In the genomic region with DNA sequence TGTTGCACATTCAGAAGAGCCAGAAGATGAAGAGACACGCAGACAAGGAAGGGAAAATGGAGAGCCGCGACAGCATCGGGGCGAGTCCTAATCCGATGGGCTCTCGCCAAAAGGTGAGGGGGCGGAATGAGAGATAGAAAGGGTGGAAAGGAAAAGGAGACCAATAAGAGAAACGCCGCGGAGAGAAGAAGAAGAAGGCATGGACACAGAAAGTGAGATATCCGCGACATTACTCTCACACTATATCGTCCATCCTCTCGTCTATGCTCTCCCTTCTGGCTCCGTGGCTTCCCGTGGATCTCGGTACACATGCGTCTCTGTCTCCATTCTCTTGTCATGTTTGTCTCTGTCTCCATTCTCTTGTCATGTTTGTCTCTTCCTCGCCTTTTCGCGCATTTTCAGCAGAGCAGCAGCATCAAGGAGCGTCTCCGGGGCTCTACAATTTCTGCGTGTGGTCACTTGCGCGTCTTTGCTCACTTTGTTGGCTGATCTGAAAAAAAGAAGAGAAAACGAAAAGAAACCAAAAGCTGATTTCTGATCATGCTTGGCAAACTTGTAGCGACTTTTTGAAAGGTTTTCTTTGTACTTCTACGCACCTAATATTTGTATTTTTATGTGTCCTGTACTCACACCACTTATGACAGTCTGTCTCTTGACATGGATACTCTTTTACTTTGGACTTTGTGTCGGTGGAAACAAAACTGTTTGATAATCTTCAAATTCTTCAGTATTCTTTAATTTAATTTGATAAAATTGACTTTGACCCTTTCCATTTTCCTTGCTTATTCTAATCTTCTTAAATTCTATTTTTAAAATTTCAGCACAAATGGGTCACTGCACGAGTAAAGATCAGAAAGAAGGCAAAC, we compare ENCODE assay signal across 4 worm cellular contexts.
TF ChIP-seq lines count a peak whose summit lies in the region.

A gene (plus strand): TSS at position 816 of the 866 bp plus-strand sequence.

TF ChIP-seq in whole organism, L2 larva, 48 proteins besides CTCF, POLR2A, EP300 and RAD21 (continued from another document):
- TF ChIP-seq nhr-129 (tag; optimal IDR thresholded peaks at IDR 0.05; lab: Kevin White, UChicago) (peak; percentile 78), lsy-2 (tag; optimal IDR thresholded peaks at IDR 0.05; lab: Kevin White, UChicago) (peak; percentile 25 to 62), nhr-23 (tag; optimal IDR thresholded peaks at IDR 0.05; lab: Kevin White, UChicago) (no peak), alr-1 (tag; optimal IDR thresholded peaks at IDR 0.05; lab: Kevin White, UChicago) (no peak), nhr-21 (tag; optimal IDR thresholded peaks at IDR 0.05; lab: Kevin White, UChicago) (peak; percentile 22), nhr-12 (tag; optimal IDR thresholded peaks at IDR 0.05; lab: Kevin White, UChicago) (no peak), mab-5 (tag; optimal IDR thresholded peaks at IDR 0.05; lab: Kevin White, UChicago) (no peak), sma-3 (GFP tag; optimal IDR thresholded peaks at IDR 0.05; lab: Kevin White, UChicago) (no peak), nhr-10 (tag; optimal IDR thresholded peaks at IDR 0.05; lab: Kevin White, UChicago) (no peak), ztf-1 (GFP tag; conservative IDR thresholded peaks at IDR 0.05; lab: Robert Waterston, UW) (no peak), unc-62 (GFP tag; optimal IDR thresholded peaks at IDR 0.05; lab: Kevin White, UChicago) (no peak), nhr-11 (tag; optimal IDR thresholded peaks at IDR 0.05; lab: Kevin White, UChicago) (no peak), blmp-1 (tag; optimal IDR thresholded peaks at IDR 0.05; lab: Kevin White, UChicago; ENCODE audit: insufficient read depth) (no peak), unc-39 (tag; optimal IDR thresholded peaks at IDR 0.05; lab: Kevin White, UChicago) (no peak), peb-1 (tag; optimal IDR thresholded peaks at IDR 0.05; lab: Kevin White, UChicago) (no peak), ztf-4 (tag; optimal IDR thresholded peaks at IDR 0.05; lab: Kevin White, UChicago) (peak; percentile 18), crh-2 (tag; optimal IDR thresholded peaks at IDR 0.05; lab: Kevin White, UChicago) (peak; percentile 59), C34F6.9 (tag; optimal IDR thresholded peaks at IDR 0.05; lab: Kevin White, UChicago) (peak; percentile 84), nhr-6 (tag; optimal IDR thresholded peaks at IDR 0.05; lab: Kevin White, UChicago) (peak; percentile 56), ztf-11 (tag; optimal IDR thresholded peaks at IDR 0.05; lab: Kevin White, UChicago) (no peak), Y55F3AM.14 (GFP tag; optimal IDR thresholded peaks at IDR 0.05; lab: Kevin White, UChicago) (peak; percentile 22), nhr-237 (tag; optimal IDR thresholded peaks at IDR 0.05; lab: Kevin White, UChicago) (no peak), gmeb-1 (tag; optimal IDR thresholded peaks at IDR 0.05; lab: Kevin White, UChicago) (no peak), aly-2 (tag; optimal IDR thresholded peaks at IDR 0.05; lab: Kevin White, UChicago) (no peak), nhr-77 (tag; optimal IDR thresholded peaks at IDR 0.05; lab: Kevin White, UChicago) (no peak), elt-3 (tag; optimal IDR thresholded peaks at IDR 0.05; lab: Kevin White, UChicago) (no peak), sem-4 (tag; optimal IDR thresholded peaks at IDR 0.05; lab: Kevin White, UChicago) (peak; percentile 52), ceh-16 (tag; optimal IDR thresholded peaks at IDR 0.05; lab: Kevin White, UChicago) (no peak)

TF ChIP-seq in whole organism, L4 larva, 104 proteins besides CTCF, POLR2A, EP300 and RAD21 (continued from another document and continues in another):
- TF ChIP-seq attf-4 (tag; optimal IDR thresholded peaks at IDR 0.05; lab: Kevin White, UChicago): no peak
- TF ChIP-seq ceh-82 (tag; optimal IDR thresholded peaks at IDR 0.05; lab: Kevin White, UChicago): no peak
- TF ChIP-seq zfp-3 (GFP tag; conservative IDR thresholded peaks at IDR 0.05; lab: Robert Waterston, UW): no peak
- peak; percentile 40 to 47 for TF ChIP-seq lsy-2 (tag; optimal IDR thresholded peaks at IDR 0.05; lab: Kevin White, UChicago)
- TF ChIP-seq hif-1 (tag; optimal IDR thresholded peaks at IDR 0.05; lab: Kevin White, UChicago): peak in 1 of 2 experiments; percentile 53
- TF ChIP-seq dmd-9 (GFP tag; IDR thresholded peaks at IDR 0.05; lab: Robert Waterston, UW): no peak
- peak; percentile 33 for TF ChIP-seq nhr-48 (tag; optimal IDR thresholded peaks at IDR 0.05; lab: Kevin White, UChicago)
- TF ChIP-seq R02D3.7 (tag; optimal IDR thresholded peaks at IDR 0.05; lab: Kevin White, UChicago): no peak
- TF ChIP-seq spr-3 (GFP tag; optimal IDR thresholded peaks at IDR 0.05; lab: Kevin White, UChicago): no peak
- TF ChIP-seq php-3 (GFP tag; IDR thresholded peaks at IDR 0.05; lab: Robert Waterston, UW): no peak
- TF ChIP-seq jun-1 (tag; optimal IDR thresholded peaks at IDR 0.05; lab: Kevin White, UChicago): no peak
- peak; percentile 81 for TF ChIP-seq fkh-10 (GFP tag; optimal IDR thresholded peaks at IDR 0.05; lab: Kevin White, UChicago)
- no peak for TF ChIP-seq nhr-102 (tag; optimal IDR thresholded peaks at IDR 0.05; lab: Kevin White, UChicago)
- TF ChIP-seq lim-7 (GFP tag; IDR thresholded peaks at IDR 0.05; lab: Robert Waterston, UW): peak; percentile 57; the same call in 1 of the 2 replicates
- TF ChIP-seq zfp-2 (tag; optimal IDR thresholded peaks at IDR 0.05; lab: Kevin White, UChicago): no peak
- no peak for TF ChIP-seq daf-16 (GFP tag; optimal IDR thresholded peaks at IDR 0.05; lab: Kevin White, UChicago)
- TF ChIP-seq daf-16 (tag; optimal IDR thresholded peaks at IDR 0.05; lab: Kevin White, UChicago): no peak
- no peak for TF ChIP-seq arid-1 (GFP tag; conservative IDR thresholded peaks at IDR 0.05; lab: Robert Waterston, UW)
- TF ChIP-seq mep-1 (tag; optimal IDR thresholded peaks at IDR 0.05; lab: Kevin White, UChicago): peak; percentile 59
- TF ChIP-seq nhr-42 (GFP tag; IDR thresholded peaks at IDR 0.05; lab: Robert Waterston, UW): no peak
- TF ChIP-seq unc-62 (GFP tag; optimal IDR thresholded peaks at IDR 0.05 in 1 of 2; lab: Kevin White, UChicago): peak in 1 of 2 experiments; percentile 99
- TF ChIP-seq unc-62 (tag; optimal IDR thresholded peaks at IDR 0.05; lab: Kevin White, UChicago): no peak
- no peak for TF ChIP-seq ztf-7 (tag; optimal IDR thresholded peaks at IDR 0.05; lab: Kevin White, UChicago)
- peak; percentile 66 for TF ChIP-seq nhr-11 (tag; optimal IDR thresholded peaks at IDR 0.05; lab: Kevin White, UChicago)
- no peak for TF ChIP-seq ceh-62 (tag; optimal IDR thresholded peaks at IDR 0.05; lab: Kevin White, UChicago)
- TF ChIP-seq rbr-2 (tag; optimal IDR thresholded peaks at IDR 0.05; lab: Kevin White, UChicago): peak; percentile 88
- peak; percentile 45 for TF ChIP-seq ceh-32 (tag; optimal IDR thresholded peaks at IDR 0.05; lab: Kevin White, UChicago; ENCODE audit: poor library complexity)
- no peak for TF ChIP-seq F44E2.7 (GFP tag; IDR thresholded peaks at IDR 0.05; lab: Robert Waterston, UW)
- TF ChIP-seq hmg-1.1 (GFP tag; IDR thresholded peaks at IDR 0.05; lab: Robert Waterston, UW): peak; percentile 72
- no peak for TF ChIP-seq ces-1 (GFP tag; optimal IDR thresholded peaks at IDR 0.05; lab: Kevin White, UChicago)
- no peak for TF ChIP-seq dve-1 (tag; optimal IDR thresholded peaks at IDR 0.05; lab: Kevin White, UChicago; ENCODE audit: insufficient read depth)
- no peak for TF ChIP-seq nhr-237 (tag; optimal IDR thresholded peaks at IDR 0.05; lab: Kevin White, UChicago)
- no peak for TF ChIP-seq Y75B8A.6 (GFP tag; IDR thresholded peaks at IDR 0.05; lab: Robert Waterston, UW)

TF ChIP-seq in whole organism, late embryonic, 69 proteins besides CTCF, POLR2A, EP300 and RAD21 (continued from another document):
- peak; percentile 33 for TF ChIP-seq hlh-8 (tag; optimal IDR thresholded peaks at IDR 0.05; lab: Kevin White, UChicago)
- TF ChIP-seq odd-2 (tag; optimal IDR thresholded peaks at IDR 0.05; lab: Kevin White, UChicago): no peak
- peak; percentile 22 for TF ChIP-seq unc-86 (tag; optimal IDR thresholded peaks at IDR 0.05; lab: Kevin White, UChicago)
- TF ChIP-seq pha-4 (tag; optimal IDR thresholded peaks at IDR 0.05; lab: Kevin White, UChicago): no peak
- TF ChIP-seq ref-2 (tag; optimal IDR thresholded peaks at IDR 0.05; lab: Kevin White, UChicago): peak; percentile 71
- TF ChIP-seq eyg-1 (tag; optimal IDR thresholded peaks at IDR 0.05; lab: Kevin White, UChicago): no peak
- peak; percentile 54 for TF ChIP-seq unc-55 (GFP tag; optimal IDR thresholded peaks at IDR 0.05; lab: Kevin White, UChicago)
- no peak; the same call in 1 of the 2 replicates for TF ChIP-seq unc-3 (GFP tag; conservative IDR thresholded peaks at IDR 0.05; lab: Robert Waterston, UW)
- TF ChIP-seq unc-3 (tag; optimal IDR thresholded peaks at IDR 0.05; lab: Kevin White, UChicago): peak; percentile 50
- TF ChIP-seq ceh-34 (tag; optimal IDR thresholded peaks at IDR 0.05; lab: Kevin White, UChicago): peak; percentile 82

TF ChIP-seq in whole organism, mixed stage, embryonic, 35 proteins besides CTCF, POLR2A, EP300 and RAD21 (continued from another document):
- no peak for TF ChIP-seq ceh-43 (GFP tag; optimal IDR thresholded peaks at IDR 0.05; lab: Kevin White, UChicago)
- peak; percentile 42 for TF ChIP-seq sptf-1 (tag; optimal IDR thresholded peaks at IDR 0.05; lab: Kevin White, UChicago)
- no peak for TF ChIP-seq unc-39 (tag; optimal IDR thresholded peaks at IDR 0.05; lab: Kevin White, UChicago)
- TF ChIP-seq nhr-2 (tag; optimal IDR thresholded peaks at IDR 0.05; lab: Kevin White, UChicago): no peak
- TF ChIP-seq lin-32 (GFP tag; optimal IDR thresholded peaks at IDR 0.05; lab: Kevin White, UChicago): no peak
- peak; percentile 71 for TF ChIP-seq blmp-1 (tag; optimal IDR thresholded peaks at IDR 0.05; lab: Kevin White, UChicago)
- TF ChIP-seq ham-2 (GFP tag; optimal IDR thresholded peaks at IDR 0.05; lab: Kevin White, UChicago): peak; percentile 53
- TF ChIP-seq drap-1 (GFP tag; optimal IDR thresholded peaks at IDR 0.05; lab: Kevin White, UChicago): peak; percentile 10
- no peak for TF ChIP-seq snpc-4 (tag; optimal IDR thresholded peaks at IDR 0.05; lab: Kevin White, UChicago)
